Worm (Caenorhabditis elegans): ENCODE data around the gene B0432.10.

B0432.10 gene

ce11 chrII:303927-304711 is 18.0 kb upstream of the B0432.10 start:
- TF ChIP-seq W03F9.2 (tag; optimal IDR thresholded peaks at IDR 0.05) (no peak), dao-5 (tag; optimal IDR thresholded peaks at IDR 0.05) (no peak), him-1 (tag; optimal IDR thresholded peaks at IDR 0.05) (no peak)

DNA sequence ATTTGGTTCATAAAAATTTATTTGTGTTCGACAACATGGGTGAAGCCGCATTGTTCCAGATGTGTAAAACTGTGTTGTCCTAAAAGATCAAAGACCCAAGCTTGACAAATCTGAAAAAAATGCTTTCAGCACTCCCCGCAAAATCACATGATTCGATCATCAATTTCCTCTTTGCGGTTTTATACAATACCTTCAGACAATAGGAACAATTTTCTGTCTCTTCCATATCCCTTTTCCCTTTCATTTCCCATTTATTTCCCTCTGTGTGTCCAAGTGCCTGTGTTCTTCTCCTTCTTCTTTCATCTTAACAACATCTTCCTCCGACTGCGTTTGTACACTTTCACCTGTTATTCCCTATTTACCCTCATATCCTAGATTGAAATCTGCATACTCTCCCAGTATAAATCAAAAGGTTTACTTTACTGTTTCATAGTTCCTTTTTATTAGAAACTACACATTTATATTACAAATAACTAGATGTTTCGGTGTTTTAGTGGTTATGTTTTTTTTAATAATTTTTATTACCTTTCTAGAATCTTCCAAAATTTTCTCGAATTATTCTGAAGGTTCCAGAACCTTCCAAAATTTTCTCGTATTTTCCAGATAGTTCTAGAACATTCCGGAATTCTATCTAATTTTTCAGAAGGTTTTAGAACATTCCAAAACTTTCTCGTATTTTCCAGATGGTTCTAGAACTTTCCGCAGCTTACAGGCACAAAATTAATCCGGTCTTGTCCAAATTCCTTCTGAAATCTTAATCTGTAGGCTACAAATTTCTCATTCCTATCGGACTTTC is 15.1 kb upstream of the B0432.10 start, which contains the start of gene K01A2.5:
Gene K01A2.5 (plus strand): TSS at position 297 of the 796 bp plus-strand sequence.
- TF ChIP-seq W03F9.2 (tag; optimal IDR thresholded peaks at IDR 0.05) (no peak), dao-5 (tag; optimal IDR thresholded peaks at IDR 0.05) (no peak), him-1 (tag; optimal IDR thresholded peaks at IDR 0.05) (no peak)

- TF ChIP-seq him-1 (tag; optimal IDR thresholded peaks at IDR 0.05): no peak
- no peak for TF ChIP-seq dao-5 (tag; optimal IDR thresholded peaks at IDR 0.05)
- TF ChIP-seq W03F9.2 (tag; optimal IDR thresholded peaks at IDR 0.05): no peak
Measured at ce11 chrII:299684-300083, 13.6 kb upstream of the B0432.10 start, which contains the start of gene K01A2.6. TSS of gene K01A2.6 (plus strand) at chrII:299984.

DNA sequence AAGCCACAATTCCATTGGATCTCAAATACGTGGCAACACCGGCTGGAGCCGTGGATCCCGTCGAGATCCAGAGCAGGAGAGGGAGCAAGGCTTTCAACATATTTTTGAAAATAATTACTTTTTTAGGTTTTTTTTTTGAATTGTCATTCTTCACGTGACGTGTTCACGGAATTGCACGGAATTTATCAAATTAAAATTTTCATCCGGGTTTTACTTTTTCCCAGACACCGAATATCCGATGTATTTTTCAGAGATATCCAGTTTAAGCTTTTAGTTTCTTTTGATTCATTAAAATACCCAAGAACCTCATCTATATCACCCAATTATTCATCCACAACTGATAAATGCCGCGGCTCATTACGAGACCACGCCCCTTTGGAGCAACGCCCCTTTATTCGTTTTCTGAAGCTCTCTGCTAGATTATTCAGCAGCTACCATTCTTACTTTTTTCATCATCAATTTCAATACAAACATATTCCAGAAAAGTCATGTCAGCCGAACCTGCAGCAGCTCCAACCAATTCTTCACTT is 10.9 kb upstream of the B0432.10 start, which contains the start of the genes clec-117 and B0432.1:
Gene clec-117 (minus strand): TSS at position 101 of the 530 bp plus-strand sequence.
Gene B0432.1 (plus strand): TSS at position 480 of the 530 bp plus-strand sequence.
- TF ChIP-seq dao-5 (tag; optimal IDR thresholded peaks at IDR 0.05): no peak
- no peak for TF ChIP-seq W03F9.2 (tag; optimal IDR thresholded peaks at IDR 0.05)
- no peak for TF ChIP-seq him-1 (tag; optimal IDR thresholded peaks at IDR 0.05)

ce11 chrII:294606-295005 is 8.5 kb upstream of the B0432.10 start, which contains the start of gene B0432.11:
TSS of gene B0432.11 (minus strand) at chrII:294706.
- TF ChIP-seq dao-5 (tag; optimal IDR thresholded peaks at IDR 0.05) (no peak), W03F9.2 (tag; optimal IDR thresholded peaks at IDR 0.05) (no peak), him-1 (tag; optimal IDR thresholded peaks at IDR 0.05) (no peak)

DNA sequence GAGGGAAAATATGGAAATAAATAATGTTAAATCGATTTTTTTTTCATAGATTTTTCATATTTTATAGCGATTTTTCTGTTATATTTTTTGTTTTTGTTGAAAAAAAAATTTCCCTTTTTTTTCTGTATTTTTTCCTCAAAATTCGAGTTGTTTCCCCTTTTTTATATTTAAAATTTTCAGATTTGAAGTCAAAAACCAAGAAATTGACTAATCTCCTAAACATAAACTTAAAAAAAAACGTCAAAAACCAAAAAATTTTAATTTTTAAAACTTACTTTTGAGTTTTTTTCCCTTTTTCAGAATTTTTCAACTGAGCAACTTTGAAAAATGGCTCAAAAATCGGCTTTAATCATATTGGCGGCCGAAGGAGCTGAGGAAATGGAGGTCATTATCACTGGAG is 4.2 kb upstream of the B0432.10 start, which contains the start of gene djr-1.1:
Gene djr-1.1 (plus strand): TSS at position 301 of the 400 bp plus-strand sequence.
- no peak for TF ChIP-seq dao-5 (tag; optimal IDR thresholded peaks at IDR 0.05)
- TF ChIP-seq W03F9.2 (tag; optimal IDR thresholded peaks at IDR 0.05): no peak
- TF ChIP-seq him-1 (tag; optimal IDR thresholded peaks at IDR 0.05): no peak

- TF ChIP-seq him-1 (tag; optimal IDR thresholded peaks at IDR 0.05) (no peak), dao-5 (tag; optimal IDR thresholded peaks at IDR 0.05) (no peak), W03F9.2 (tag; optimal IDR thresholded peaks at IDR 0.05) (no peak)
Measured at ce11 chrII:288705-289205, 2.7 kb upstream of the B0432.10 start, which contains the start of gene mrpl-41. TSS of gene mrpl-41 (plus strand) at chrII:288939.

DNA sequence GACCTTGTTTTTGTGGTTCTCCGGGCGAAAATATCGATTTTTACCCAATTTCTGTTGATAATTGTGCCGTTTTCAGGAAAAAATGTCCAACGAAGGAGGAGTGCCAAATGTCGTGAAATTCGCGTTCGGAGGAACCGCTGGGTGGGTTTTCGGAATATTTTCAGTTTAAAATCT is 363 bp upstream of the B0432.10 start, which contains the start of gene misc-1:
Gene misc-1 (plus strand): TSS at position 75 of the 174 bp plus-strand sequence.
- TF ChIP-seq dao-5 (tag; optimal IDR thresholded peaks at IDR 0.05) (no peak), W03F9.2 (tag; optimal IDR thresholded peaks at IDR 0.05) (no peak), him-1 (tag; optimal IDR thresholded peaks at IDR 0.05) (no peak)

ce11 chrII:283594-283993 is 2.5 kb downstream of the B0432.10 start, which contains the start of gene B0432.9:
TSS of gene B0432.9 (minus strand) at chrII:283694.
- no peak for TF ChIP-seq him-1 (tag; optimal IDR thresholded peaks at IDR 0.05)
- TF ChIP-seq W03F9.2 (tag; optimal IDR thresholded peaks at IDR 0.05): no peak
- no peak for TF ChIP-seq dao-5 (tag; optimal IDR thresholded peaks at IDR 0.05)

ce11 chrII:282483-282882 is 3.6 kb downstream of the B0432.10 start, which contains the start of gene trul-1:
TSS of gene trul-1 (minus strand) at chrII:282583.
- TF ChIP-seq W03F9.2 (tag; optimal IDR thresholded peaks at IDR 0.05) (no peak), him-1 (tag; optimal IDR thresholded peaks at IDR 0.05) (no peak), dao-5 (tag; optimal IDR thresholded peaks at IDR 0.05) (no peak)

- TF ChIP-seq dao-5 (tag; optimal IDR thresholded peaks at IDR 0.05) (no peak), W03F9.2 (tag; optimal IDR thresholded peaks at IDR 0.05) (no peak), him-1 (tag; optimal IDR thresholded peaks at IDR 0.05) (no peak)
Measured at ce11 chrII:278636-279035, 7.4 kb downstream of the B0432.10 start, which contains the start of gene B0432.8. TSS of gene B0432.8 (minus strand) at chrII:278736.

DNA sequence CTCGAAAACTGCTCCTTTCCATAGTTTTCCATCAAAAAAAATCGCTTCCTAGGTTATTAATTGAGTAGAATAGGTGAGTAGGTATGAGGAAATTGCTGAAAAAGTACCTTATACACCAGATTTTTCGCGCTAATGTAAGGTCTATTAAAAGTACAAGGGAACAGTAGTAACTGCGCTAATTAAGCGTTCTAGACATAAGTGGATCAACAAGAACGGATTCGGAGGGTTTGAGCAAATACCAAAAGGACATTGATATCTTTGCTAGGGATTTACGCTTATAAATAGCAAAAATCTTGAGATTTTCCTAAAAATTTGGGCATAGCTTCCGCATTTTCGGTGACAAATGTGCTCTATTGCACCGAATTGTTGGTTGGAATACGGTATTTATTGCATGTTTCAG is 12.2 kb downstream of the B0432.10 start, which contains the start of gene B0432.7:
Gene B0432.7 (minus strand): TSS at position 101 of the 400 bp plus-strand sequence.
- no peak for TF ChIP-seq dao-5 (tag; optimal IDR thresholded peaks at IDR 0.05)
- TF ChIP-seq him-1 (tag; optimal IDR thresholded peaks at IDR 0.05): no peak
- TF ChIP-seq W03F9.2 (tag; optimal IDR thresholded peaks at IDR 0.05): no peak

ce11 chrII:264053-264452 is 22.0 kb downstream of the B0432.10 start, which contains the start of gene B0432.14:
TSS of gene B0432.14 (plus strand) at chrII:264353.
- TF ChIP-seq him-1 (tag; optimal IDR thresholded peaks at IDR 0.05) (no peak), W03F9.2 (tag; optimal IDR thresholded peaks at IDR 0.05) (no peak), dao-5 (tag; optimal IDR thresholded peaks at IDR 0.05) (no peak)
